Worm (Caenorhabditis elegans): ENCODE data around the gene ZC15.10.

Gene ZC15.10

DNA sequence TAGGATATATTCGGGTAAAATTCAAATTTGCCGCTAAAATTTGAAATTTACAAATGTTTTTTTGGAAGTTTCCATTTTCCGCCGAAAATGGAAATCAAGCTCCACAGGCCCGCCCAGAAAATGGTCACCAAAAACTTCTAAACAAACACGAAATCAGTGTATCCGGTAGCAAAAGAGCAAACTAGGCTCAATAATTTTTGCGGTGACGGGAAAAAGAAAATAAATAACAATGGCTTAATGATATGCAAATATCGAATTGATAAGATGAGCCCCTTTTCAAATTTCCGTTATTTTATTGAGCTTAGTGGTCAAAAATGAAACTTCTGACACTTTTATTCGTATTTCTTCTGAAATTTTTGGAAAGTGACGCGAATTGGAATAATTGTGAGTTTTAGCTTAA, 34.4 kb downstream of the ZC15.10 start, which contains the start of gene Y38H6A.3:
TSS of gene Y38H6A.3 (plus strand) at position 301 of the 400 bp plus-strand sequence.
- TF ChIP-seq skn-1 (tag; optimal IDR thresholded peaks at IDR 0.05): no peak
- no peak for TF ChIP-seq unc-62 (GFP tag; optimal IDR thresholded peaks at IDR 0.05)
- no peak for TF ChIP-seq ama-1 (optimal IDR thresholded peaks at IDR 0.05)

DNA sequence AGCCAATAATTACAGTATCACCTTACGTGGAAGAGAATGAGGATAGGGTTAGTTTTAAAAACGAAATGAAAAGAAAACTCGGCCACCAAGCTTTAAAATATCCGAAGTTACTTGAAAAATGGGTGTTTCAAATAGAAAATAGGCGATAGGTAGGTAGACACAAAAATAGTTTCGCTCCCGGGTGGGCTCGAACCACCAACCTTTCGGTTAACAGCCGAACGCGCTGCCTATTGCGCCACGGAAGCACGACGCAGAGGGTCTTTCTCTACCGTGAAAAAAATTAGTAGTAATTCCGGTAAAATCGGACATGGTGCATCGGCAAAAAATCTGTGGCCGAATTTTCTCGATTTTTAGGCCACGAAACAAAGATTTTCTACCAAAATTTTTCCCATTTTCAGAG, 37.1 kb downstream of the ZC15.10 start:
- TF ChIP-seq crh-2 (tag; optimal IDR thresholded peaks at IDR 0.05) (no peak), dmd-4 (tag; optimal IDR thresholded peaks at IDR 0.05) (no peak), sma-3 (GFP tag; optimal IDR thresholded peaks at IDR 0.05) (no peak), peb-1 (tag; optimal IDR thresholded peaks at IDR 0.05) (no peak), nhr-129 (tag; optimal IDR thresholded peaks at IDR 0.05) (no peak), sem-4 (tag; optimal IDR thresholded peaks at IDR 0.05) (no peak), ztf-1 (GFP tag; conservative IDR thresholded peaks at IDR 0.05) (no peak), C34F6.9 (tag; optimal IDR thresholded peaks at IDR 0.05) (no peak)

DNA sequence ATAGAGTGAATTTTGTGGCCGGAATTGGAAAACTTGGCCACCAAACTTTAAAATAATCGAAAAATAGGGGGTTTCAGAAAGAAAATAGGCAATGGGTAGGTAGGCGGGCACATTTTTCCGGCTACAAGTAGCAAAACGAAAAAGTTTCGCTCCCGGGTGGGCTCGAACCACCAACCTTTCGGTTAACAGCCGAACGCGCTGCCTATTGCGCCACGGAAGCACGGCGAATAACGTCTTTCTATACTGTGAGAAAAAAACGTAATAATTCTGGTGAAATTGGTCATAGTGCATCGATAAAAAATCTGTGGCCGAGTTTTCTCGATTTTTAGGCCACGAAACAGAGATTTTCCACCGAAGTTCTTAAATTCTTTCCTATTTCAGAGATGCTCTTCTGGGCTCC, 39.8 kb downstream of the ZC15.10 start:
- TF ChIP-seq nhr-23 (tag; optimal IDR thresholded peaks at IDR 0.05): no peak
- TF ChIP-seq mab-5 (tag; optimal IDR thresholded peaks at IDR 0.05): no peak
- TF ChIP-seq C34F6.9 (tag; optimal IDR thresholded peaks at IDR 0.05): no peak
- no peak for TF ChIP-seq elt-3 (tag; optimal IDR thresholded peaks at IDR 0.05)
- no peak for TF ChIP-seq ztf-4 (tag; optimal IDR thresholded peaks at IDR 0.05)
- no peak for TF ChIP-seq peb-1 (tag; optimal IDR thresholded peaks at IDR 0.05)
- no peak for TF ChIP-seq blmp-1 (tag; optimal IDR thresholded peaks at IDR 0.05; ENCODE audit: insufficient read depth)
- no peak for TF ChIP-seq ceh-82 (tag; optimal IDR thresholded peaks at IDR 0.05)
- TF ChIP-seq mbf-1 (tag; optimal IDR thresholded peaks at IDR 0.05): no peak

DNA sequence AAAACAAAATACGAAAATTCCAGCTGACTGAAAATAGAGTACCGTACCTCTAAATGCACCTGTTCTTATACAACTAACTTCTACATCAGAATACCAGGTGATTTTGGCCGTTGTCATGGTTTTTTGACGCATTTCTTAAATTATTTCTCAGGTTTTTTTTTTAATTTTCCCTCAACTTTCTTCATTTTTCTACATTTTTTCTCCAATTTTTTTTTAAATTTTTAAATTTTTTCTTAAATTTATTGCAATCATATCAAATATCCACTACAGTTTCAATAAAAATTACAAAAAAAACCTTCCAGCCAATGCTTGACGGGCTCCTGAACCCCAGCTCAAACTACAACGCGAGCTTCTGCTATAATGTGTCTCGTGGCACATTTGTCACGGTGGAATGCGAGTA, 40.7 kb downstream of the ZC15.10 start, which contains the start of gene K02E2.1:
TSS of gene K02E2.1 (plus strand) at position 301 of the 400 bp plus-strand sequence.
- no peak for TF ChIP-seq nhr-237 (tag; optimal IDR thresholded peaks at IDR 0.05)
- no peak for TF ChIP-seq aly-2 (tag; optimal IDR thresholded peaks at IDR 0.05)
- TF ChIP-seq nhr-12 (tag; optimal IDR thresholded peaks at IDR 0.05): no peak
- TF ChIP-seq blmp-1 (tag; optimal IDR thresholded peaks at IDR 0.05; ENCODE audit: insufficient read depth): no peak
- no peak for TF ChIP-seq zag-1 (tag; optimal IDR thresholded peaks at IDR 0.05)
- TF ChIP-seq F13H6.1 (tag; optimal IDR thresholded peaks at IDR 0.05): no peak
- no peak for TF ChIP-seq ztf-4 (tag; optimal IDR thresholded peaks at IDR 0.05)
- no peak for TF ChIP-seq nhr-23 (tag; optimal IDR thresholded peaks at IDR 0.05)
- no peak for TF ChIP-seq alr-1 (tag; optimal IDR thresholded peaks at IDR 0.05)
- no peak for TF ChIP-seq ama-1 (optimal IDR thresholded peaks at IDR 0.05)
- no peak for TF ChIP-seq mab-5 (tag; optimal IDR thresholded peaks at IDR 0.05)
- no peak for TF ChIP-seq nhr-6 (tag; optimal IDR thresholded peaks at IDR 0.05)
- no peak for TF ChIP-seq sem-4 (tag; optimal IDR thresholded peaks at IDR 0.05)
- TF ChIP-seq sma-3 (GFP tag; optimal IDR thresholded peaks at IDR 0.05): no peak
- no peak for TF ChIP-seq unc-55 (GFP tag; optimal IDR thresholded peaks at IDR 0.05)
- TF ChIP-seq R02D3.7 (tag; optimal IDR thresholded peaks at IDR 0.05): no peak
- no peak for TF ChIP-seq unc-39 (tag; optimal IDR thresholded peaks at IDR 0.05)
- no peak for TF ChIP-seq unc-62 (GFP tag; optimal IDR thresholded peaks at IDR 0.05)
- no peak for TF ChIP-seq crh-2 (tag; optimal IDR thresholded peaks at IDR 0.05)

DNA sequence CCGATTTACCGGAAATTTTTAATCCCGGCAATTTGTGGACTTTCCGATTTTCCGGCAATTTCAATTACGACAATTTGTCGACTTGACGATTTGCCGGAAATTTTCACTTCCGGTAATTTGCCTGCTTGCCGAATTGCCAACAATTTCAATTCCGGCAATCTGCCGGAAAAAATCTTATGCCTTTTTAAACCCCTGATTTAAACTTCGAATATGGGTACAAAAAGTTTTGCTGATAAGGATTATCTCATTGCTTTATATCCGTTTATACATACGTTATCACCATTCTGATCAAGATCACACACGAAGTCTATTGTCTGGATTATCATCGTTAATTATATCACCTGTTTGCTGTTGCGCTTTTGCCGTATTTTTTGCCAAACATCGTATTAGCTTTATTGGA, 45.9 kb downstream of the ZC15.10 start, which contains the start of gene grd-11:
TSS of gene grd-11 (plus strand) at position 301 of the 400 bp plus-strand sequence.
- TF ChIP-seq mbf-1 (tag; optimal IDR thresholded peaks at IDR 0.05) (no peak), nhr-12 (tag; optimal IDR thresholded peaks at IDR 0.05) (no peak), sem-4 (tag; optimal IDR thresholded peaks at IDR 0.05) (no peak), fos-1 (tag; optimal IDR thresholded peaks at IDR 0.05) (no peak), lin-39 (tag; optimal IDR thresholded peaks at IDR 0.05) (no peak), nhr-237 (tag; optimal IDR thresholded peaks at IDR 0.05) (no peak), Y55F3AM.14 (GFP tag; optimal IDR thresholded peaks at IDR 0.05) (no peak), skn-1 (tag; optimal IDR thresholded peaks at IDR 0.05) (no peak), ztf-4 (tag; optimal IDR thresholded peaks at IDR 0.05) (no peak), aly-2 (tag; optimal IDR thresholded peaks at IDR 0.05) (no peak), unc-39 (tag; optimal IDR thresholded peaks at IDR 0.05) (no peak), peb-1 (tag; optimal IDR thresholded peaks at IDR 0.05) (no peak), nhr-6 (tag; optimal IDR thresholded peaks at IDR 0.05) (no peak), alr-1 (tag; optimal IDR thresholded peaks at IDR 0.05) (no peak), snpc-4 (tag; optimal IDR thresholded peaks at IDR 0.05) (no peak), gmeb-1 (tag; optimal IDR thresholded peaks at IDR 0.05) (no peak), crh-2 (tag; optimal IDR thresholded peaks at IDR 0.05) (no peak), unc-55 (GFP tag; optimal IDR thresholded peaks at IDR 0.05) (no peak)

All from whole organism, L2 larva.